Worm (Caenorhabditis elegans): ENCODE results near the gene ZK287.7.

The ZK287.7 gene

DNA sequence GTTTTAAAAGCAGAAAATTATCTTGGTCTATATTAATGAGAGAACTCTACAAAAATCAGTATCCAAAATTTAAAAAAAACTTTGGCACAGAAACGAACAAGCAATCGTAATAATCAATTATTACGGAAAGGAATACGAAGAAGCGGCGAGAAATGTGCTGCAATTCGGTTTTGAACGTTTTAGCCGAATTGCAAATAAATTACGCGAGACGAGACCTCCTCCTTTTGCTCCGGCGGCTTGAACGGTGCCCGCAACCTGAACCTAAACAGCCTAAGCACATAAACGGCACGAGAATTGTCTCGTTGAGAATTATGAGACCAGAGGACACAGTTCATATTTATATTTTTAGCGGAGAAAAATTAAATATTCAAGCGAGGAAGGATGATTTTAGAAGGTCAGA is 3.5 kb upstream of the ZK287.7 start:
- no peak for TF ChIP-seq W03F9.2 (tag; optimal IDR thresholded peaks at IDR 0.05)
- no peak for TF ChIP-seq him-1 (tag; optimal IDR thresholded peaks at IDR 0.05)
- TF ChIP-seq dao-5 (tag; optimal IDR thresholded peaks at IDR 0.05): no peak

DNA sequence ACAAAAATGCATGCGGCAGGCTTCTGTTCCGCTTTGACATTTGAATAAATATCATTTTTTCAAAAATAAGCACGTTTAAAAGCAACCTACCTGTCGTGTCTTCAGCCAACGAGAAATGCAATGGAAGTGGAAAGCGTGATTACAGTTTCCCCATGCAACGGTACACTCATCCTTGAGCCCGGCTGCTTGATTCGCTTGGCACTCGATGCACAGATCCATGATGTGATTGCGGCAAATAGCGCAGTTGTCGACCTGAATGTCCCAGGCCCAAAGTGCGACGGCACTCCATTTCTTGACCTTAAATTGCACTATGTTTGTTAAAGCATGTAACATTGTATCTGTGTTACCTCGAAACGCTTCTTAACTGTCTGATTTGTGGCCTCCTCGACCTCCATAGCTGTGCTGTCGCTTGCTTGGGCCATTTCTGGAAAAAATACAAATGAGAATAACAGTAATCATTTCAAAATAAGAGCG is 2.7 kb upstream of the ZK287.7 start, which contains the start of gene rbx-1:
TSS of gene rbx-1 (minus strand) at position 424 of the 474 bp plus-strand sequence.
- TF ChIP-seq him-1 (tag; optimal IDR thresholded peaks at IDR 0.05): no peak
- no peak for TF ChIP-seq dao-5 (tag; optimal IDR thresholded peaks at IDR 0.05)
- TF ChIP-seq W03F9.2 (tag; optimal IDR thresholded peaks at IDR 0.05): no peak

DNA sequence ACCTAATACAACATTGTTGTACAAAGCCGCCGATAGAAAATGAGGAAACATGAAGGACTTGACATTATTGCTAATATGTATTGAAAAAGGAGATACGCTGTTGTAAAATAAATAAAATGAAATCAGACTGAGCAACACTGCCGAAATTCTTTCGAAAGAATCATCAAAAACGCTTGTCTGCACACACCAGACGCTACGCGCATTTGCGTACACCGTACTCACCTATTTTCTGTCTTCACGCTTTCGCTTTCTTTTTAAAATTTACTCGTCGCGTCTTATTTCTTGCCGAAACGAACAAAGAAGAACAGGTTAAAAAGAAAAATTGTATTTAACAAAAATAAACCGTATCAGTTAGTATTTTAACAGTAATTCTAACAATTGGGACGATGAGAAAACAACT is 2.1 kb upstream of the ZK287.7 start:
- TF ChIP-seq dao-5 (tag; optimal IDR thresholded peaks at IDR 0.05) (no peak), W03F9.2 (tag; optimal IDR thresholded peaks at IDR 0.05) (peak; percentile 84)

DNA sequence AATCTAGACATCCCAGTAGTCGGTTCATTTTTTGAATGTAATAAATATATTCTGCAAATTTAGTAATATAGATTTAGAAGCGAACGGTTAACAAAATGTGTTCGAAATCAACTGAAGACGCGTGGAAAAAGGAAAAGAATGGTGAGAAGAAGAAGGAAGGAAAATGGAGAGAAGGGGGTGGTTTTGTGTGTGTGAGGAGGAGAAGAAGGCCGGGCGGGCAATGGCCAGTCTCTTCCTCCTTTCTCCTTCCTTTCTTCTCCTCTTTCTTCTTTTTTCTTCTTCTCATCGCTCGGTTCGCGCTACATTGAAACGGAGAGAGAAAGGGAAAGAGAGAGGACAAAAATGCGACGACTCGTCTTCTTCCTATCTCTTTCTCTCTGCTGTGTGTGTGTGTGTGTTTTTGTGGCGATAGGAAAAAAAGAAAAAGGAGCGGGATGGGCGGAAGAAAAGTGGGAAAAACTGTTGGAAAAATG is 717 bp upstream of the ZK287.7 start, which contains the start of gene ztf-9:
TSS of gene ztf-9 (minus strand) at position 51 of the 473 bp plus-strand sequence.
- TF ChIP-seq dao-5 (tag; optimal IDR thresholded peaks at IDR 0.05) (no peak), him-1 (tag; optimal IDR thresholded peaks at IDR 0.05) (peak; percentile 4)

DNA sequence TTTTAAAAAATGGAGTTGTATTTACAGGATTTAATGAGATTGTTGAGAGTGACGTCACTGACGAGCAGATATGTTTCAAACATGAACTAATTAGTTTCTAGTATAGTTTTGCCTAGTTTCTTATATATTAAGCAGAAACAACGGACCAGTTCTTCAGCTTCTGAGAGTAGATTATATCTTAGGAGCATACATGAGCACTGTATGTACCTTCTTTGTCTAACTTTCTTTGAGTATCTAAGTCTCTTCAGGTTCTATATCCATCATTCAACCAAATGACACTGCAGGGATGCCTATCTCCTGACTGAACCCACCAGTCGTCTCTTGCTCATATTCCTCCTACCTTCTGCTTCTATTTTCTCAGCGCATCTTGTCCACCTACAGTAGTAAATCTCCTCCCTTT is 3.9 kb downstream of the ZK287.7 start, which contains the start of gene her-1:
TSS of gene her-1 (plus strand) at position 301 of the 400 bp plus-strand sequence.
- TF ChIP-seq W03F9.2 (tag; optimal IDR thresholded peaks at IDR 0.05) (no peak), him-1 (tag; optimal IDR thresholded peaks at IDR 0.05) (no peak), dao-5 (tag; optimal IDR thresholded peaks at IDR 0.05) (no peak)

DNA sequence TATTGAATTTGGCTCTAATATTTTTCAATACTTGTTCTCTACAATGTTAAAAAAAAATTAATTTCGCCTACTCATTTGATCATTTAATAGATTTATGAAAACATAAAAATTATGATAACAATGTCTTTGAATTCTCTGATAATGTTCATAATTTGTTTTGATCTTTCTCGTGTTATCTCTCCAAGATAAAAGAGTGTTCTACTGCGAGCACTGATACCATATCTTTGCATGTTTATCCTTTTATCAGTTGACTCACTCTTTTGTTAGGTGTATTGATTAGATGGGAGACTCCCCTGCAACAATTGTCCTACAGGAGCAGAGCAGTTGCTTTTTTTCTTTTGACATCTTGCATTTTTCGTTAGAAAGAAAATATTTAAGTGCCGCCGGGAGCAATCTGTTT is 6.4 kb downstream of the ZK287.7 start:
- TF ChIP-seq dao-5 (tag; optimal IDR thresholded peaks at IDR 0.05) (no peak), him-1 (tag; optimal IDR thresholded peaks at IDR 0.05) (no peak), W03F9.2 (tag; optimal IDR thresholded peaks at IDR 0.05) (no peak)

DNA sequence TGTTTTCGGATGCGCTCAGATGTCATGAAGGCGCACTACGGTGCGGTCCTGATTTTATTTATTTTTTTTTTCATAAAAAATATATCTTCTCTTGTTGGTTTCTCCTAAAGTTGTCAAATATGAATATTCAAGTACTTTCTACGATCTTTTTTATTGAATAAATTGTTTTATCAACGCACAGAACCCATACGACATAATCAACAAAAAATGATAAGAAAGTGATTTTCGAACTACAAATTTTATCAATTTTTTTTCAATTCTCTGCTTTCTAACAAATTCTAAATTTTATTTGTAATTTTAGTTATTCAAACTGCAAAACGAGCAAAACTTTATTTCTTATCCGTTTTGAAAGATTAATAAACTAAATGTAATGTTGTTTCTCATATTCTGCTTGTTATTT is 9.0 kb downstream of the ZK287.7 start:
- TF ChIP-seq him-1 (tag; optimal IDR thresholded peaks at IDR 0.05): no peak
- TF ChIP-seq W03F9.2 (tag; optimal IDR thresholded peaks at IDR 0.05): no peak
- no peak for TF ChIP-seq dao-5 (tag; optimal IDR thresholded peaks at IDR 0.05)

DNA sequence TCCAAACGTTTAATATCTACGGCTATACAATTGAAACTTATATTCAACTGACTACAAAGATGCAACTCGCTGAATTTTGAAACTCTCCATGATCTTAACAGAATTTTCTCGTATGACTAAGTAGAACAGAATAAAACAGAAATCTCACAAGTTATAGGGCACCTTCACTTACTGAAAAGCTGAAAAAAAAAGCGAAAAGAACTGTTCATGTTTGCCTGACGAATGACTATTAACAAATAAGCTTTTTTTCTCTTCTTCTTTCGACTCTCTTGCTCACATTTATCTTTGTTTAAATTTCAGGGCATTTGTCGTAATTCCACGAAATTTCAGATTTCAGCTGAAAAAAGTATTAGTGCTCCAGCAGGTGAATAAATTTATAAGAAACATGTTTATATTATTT is 9.9 kb downstream of the ZK287.7 start, which contains the start of gene xbx-6:
TSS of gene xbx-6 (plus strand) at position 301 of the 400 bp plus-strand sequence.
- TF ChIP-seq W03F9.2 (tag; optimal IDR thresholded peaks at IDR 0.05) (no peak), him-1 (tag; optimal IDR thresholded peaks at IDR 0.05) (no peak)

DNA sequence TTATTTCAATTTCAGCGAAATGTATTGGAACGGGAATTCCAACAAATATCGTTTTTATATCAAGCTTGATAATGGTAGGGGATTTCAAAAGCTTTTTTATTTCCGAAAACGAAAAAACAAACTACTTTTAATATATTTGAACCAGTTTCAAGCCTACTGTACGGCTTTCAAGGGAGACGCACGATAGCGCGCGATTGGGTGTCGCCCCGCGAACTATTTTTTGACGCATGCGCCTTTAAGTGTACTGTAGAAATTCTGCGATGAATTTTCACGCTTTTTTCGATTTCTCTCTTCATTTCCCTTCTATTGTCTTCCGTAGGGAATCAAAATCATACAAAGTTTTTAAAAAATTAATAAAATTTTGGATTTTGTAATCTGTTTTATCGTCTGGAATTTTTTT is 10.7 kb downstream of the ZK287.7 start:
- no peak for TF ChIP-seq dao-5 (tag; optimal IDR thresholded peaks at IDR 0.05)
- TF ChIP-seq him-1 (tag; optimal IDR thresholded peaks at IDR 0.05): no peak
- no peak for TF ChIP-seq W03F9.2 (tag; optimal IDR thresholded peaks at IDR 0.05)

DNA sequence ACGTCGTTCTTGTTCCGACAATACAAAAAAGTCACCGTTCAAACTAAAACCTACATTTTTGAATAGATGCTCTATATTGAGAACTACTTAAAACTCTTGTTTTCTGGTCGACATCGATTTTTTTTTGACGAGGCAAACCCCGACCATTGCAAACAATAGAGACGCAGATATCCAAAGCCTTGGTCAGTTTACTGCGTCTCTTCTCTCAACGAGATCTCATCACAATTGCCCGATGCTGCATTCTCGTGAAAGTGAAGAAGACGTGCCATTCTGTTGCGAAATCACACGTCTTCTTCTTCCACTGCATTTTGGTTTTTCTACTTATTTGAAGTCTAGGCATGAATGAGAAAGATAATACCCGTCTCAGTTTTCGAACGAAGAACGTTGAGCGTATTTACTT is 11.5 kb downstream of the ZK287.7 start:
- TF ChIP-seq W03F9.2 (tag; optimal IDR thresholded peaks at IDR 0.05): no peak

DNA sequence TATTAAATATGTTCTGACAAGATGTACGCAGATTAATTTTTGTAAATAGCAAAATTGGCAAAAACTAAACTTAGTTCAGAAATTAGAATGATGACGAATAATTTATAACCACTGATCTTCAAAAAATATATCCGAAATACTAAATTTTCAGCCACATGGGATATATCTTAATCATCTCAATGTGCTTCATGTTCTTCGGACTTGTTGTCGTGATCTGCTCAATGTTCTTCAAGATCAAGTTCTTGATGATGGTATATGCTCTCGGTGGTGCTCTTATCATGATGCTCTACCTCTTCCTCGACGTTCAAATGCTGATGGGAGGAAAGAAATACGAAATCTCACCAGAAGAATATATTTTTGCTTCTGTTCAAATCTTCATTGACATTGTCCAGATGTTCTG is 13.7 kb downstream of the ZK287.7 start:
- TF ChIP-seq dao-5 (tag; optimal IDR thresholded peaks at IDR 0.05): no peak
- no peak for TF ChIP-seq W03F9.2 (tag; optimal IDR thresholded peaks at IDR 0.05)
- TF ChIP-seq him-1 (tag; optimal IDR thresholded peaks at IDR 0.05): no peak

DNA sequence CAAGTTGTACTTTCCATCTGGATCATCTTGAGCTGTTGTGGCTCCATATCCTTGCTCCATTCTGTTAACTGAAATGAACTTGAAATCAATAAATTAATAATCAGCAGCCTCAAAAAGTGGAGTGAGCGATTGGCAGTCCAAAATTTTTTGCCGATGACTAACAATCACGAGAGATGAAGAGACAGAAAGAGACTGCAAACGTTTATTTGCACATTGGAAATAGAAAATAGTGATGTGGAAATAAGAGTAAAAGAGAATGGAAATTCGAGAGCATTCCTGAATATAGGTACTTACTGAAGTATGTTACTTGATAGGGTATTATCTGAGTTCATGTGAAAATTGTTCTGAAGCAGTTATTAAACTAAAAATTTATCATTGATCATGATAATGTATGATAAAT is 16.9 kb downstream of the ZK287.7 start, which contains the start of gene tag-120:
TSS of gene tag-120 (minus strand) at position 68 of the 400 bp plus-strand sequence.
- TF ChIP-seq W03F9.2 (tag; optimal IDR thresholded peaks at IDR 0.05) (no peak), dao-5 (tag; optimal IDR thresholded peaks at IDR 0.05) (no peak), him-1 (tag; optimal IDR thresholded peaks at IDR 0.05) (no peak)

DNA sequence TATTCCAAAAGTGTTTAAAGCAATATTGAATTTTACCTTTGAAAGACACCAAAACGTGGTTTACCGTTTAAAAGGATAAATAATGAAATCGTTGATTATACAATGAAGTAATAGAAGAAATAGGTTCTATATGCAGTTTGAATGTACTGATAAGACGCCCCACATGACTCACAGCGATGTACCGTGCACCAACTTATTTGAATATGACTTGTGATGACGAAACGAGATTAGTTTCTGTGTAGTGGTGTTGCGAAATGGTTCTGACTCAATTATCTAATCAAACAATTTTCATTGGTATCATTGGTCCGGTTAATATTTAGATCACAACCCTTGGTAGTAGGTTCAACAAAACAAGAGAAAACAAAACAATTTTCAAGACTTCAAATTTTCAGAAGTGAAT is 18.3 kb downstream of the ZK287.7 start:
- TF ChIP-seq dao-5 (tag; optimal IDR thresholded peaks at IDR 0.05) (no peak), him-1 (tag; optimal IDR thresholded peaks at IDR 0.05) (no peak), W03F9.2 (tag; optimal IDR thresholded peaks at IDR 0.05) (no peak)

DNA sequence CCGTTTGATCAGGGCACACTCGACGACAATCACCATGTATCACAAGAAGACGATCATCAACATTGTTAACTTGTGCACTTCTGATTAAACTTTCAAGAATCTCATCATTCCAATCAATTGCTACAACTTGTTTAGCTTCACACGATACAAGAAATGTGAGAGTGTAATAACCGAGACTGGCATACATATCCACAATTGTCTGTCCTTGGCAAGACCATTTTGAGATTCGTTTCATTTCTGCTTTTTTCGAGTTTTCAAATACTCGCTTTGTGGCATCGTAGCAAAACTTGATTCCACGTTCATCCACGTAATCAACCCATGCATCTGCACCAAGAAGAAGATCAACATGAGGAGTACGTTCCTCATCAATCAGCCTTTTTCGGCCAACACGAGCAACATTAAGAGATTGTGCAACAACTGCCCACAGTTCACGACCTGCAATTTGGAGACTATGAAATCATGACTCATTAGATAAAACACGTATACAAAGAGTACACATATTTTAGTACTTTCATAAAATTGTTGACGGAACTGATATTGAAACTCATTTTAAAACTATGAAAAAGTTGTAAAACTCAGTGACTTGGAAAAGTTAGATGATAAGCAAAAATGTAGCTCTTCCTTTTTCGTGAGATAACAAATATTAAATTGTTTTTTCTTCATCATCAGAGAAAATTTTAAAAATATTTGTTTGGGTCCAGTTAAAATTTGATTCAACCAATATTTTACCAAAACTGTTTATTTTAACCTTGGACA is 19.7 kb downstream of the ZK287.7 start:
- TF ChIP-seq dao-5 (tag; optimal IDR thresholded peaks at IDR 0.05): no peak
- no peak for TF ChIP-seq W03F9.2 (tag; optimal IDR thresholded peaks at IDR 0.05)
- no peak for TF ChIP-seq him-1 (tag; optimal IDR thresholded peaks at IDR 0.05)

DNA sequence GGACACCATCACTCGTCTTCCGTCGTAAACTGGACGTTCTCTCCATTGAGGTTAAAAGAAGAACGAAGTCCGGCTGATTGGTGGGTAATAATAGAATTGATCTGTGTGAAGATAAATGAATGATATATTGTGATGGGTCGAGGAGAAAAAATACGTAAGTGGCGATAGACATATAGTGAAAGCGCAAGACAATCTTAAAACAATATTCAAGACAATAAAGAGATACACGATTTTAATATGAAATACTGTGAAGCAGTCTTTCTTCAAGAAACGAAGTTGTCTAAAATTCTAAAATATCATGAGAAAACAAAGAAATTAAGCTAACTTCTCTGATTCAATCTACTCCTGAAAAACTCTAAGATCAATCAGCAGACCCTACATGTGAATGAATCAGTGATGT is 20.7 kb downstream of the ZK287.7 start, which contains the start of gene F40F9.10:
TSS of gene F40F9.10 (minus strand) at position 101 of the 400 bp plus-strand sequence.
- TF ChIP-seq W03F9.2 (tag; optimal IDR thresholded peaks at IDR 0.05) (no peak), dao-5 (tag; optimal IDR thresholded peaks at IDR 0.05) (no peak), him-1 (tag; optimal IDR thresholded peaks at IDR 0.05) (no peak)

Measured in whole organism, L4/young adult.